Worm (Caenorhabditis elegans): ENCODE measurements around the gene F14F7.7.

The F14F7.7 gene

ce11 chrIII:13024281-13024680, 6.4 kb upstream of the F14F7.7 start, which contains the start of gene cyp-13A12:
Gene cyp-13A12, plus strand, starts transcription at chrIII:13024547.
- no peak for TF ChIP-seq syd-9 (tag; optimal IDR thresholded peaks at IDR 0.05)
- TF ChIP-seq rnt-1 (tag; optimal IDR thresholded peaks at IDR 0.05), result no peak
- TF ChIP-seq K02D7.2 (tag; optimal IDR thresholded peaks at IDR 0.05), result no peak
- no peak for TF ChIP-seq pros-1 (tag; optimal IDR thresholded peaks at IDR 0.05)
- TF ChIP-seq hlh-15 (tag; optimal IDR thresholded peaks at IDR 0.05), result no peak
- no peak for TF ChIP-seq ceh-45 (GFP tag; IDR thresholded peaks at IDR 0.05)
- no peak for TF ChIP-seq ceh-2 (tag; optimal IDR thresholded peaks at IDR 0.05)
- no peak for TF ChIP-seq unc-42 (tag; optimal IDR thresholded peaks at IDR 0.05)
- TF ChIP-seq lin-11 (tag; optimal IDR thresholded peaks at IDR 0.05), result no peak
- no peak for TF ChIP-seq Y22D7AL.16 (tag; optimal IDR thresholded peaks at IDR 0.05)
- no peak for TF ChIP-seq zip-5 (tag; optimal IDR thresholded peaks at IDR 0.05)
- no peak for TF ChIP-seq ceh-34 (tag; optimal IDR thresholded peaks at IDR 0.05)

- no peak for TF ChIP-seq gmeb-2 (tag; optimal IDR thresholded peaks at IDR 0.05)
- TF ChIP-seq unc-42 (tag; optimal IDR thresholded peaks at IDR 0.05), result no peak
- TF ChIP-seq ceh-9 (tag; optimal IDR thresholded peaks at IDR 0.05), result no peak
- TF ChIP-seq C38D4.7 (GFP tag; optimal IDR thresholded peaks at IDR 0.05), result no peak
- no peak for TF ChIP-seq sox-2 (GFP tag; IDR thresholded peaks at IDR 0.05)
- no peak for TF ChIP-seq pha-2 (tag; optimal IDR thresholded peaks at IDR 0.05)
These were observed 2.8 kb upstream of the F14F7.7 start for ce11 chrIII:13027949-13028348.

ce11 chrIII:13029608-13030007, 1.1 kb upstream of the F14F7.7 start, which contains the start of gene F14F7.4:
Gene F14F7.4, minus strand, starts transcription at chrIII:13029708.
- no peak for TF ChIP-seq odd-2 (tag; optimal IDR thresholded peaks at IDR 0.05)

ce11 chrIII:13031701-13032100, 997 bp downstream of the F14F7.7 start, which contains the start of gene F14F7.5:
Gene F14F7.5, plus strand, starts transcription at chrIII:13032001.
- TF ChIP-seq unc-42 (tag; optimal IDR thresholded peaks at IDR 0.05), result no peak
- no peak for TF ChIP-seq fax-1 (tag; optimal IDR thresholded peaks at IDR 0.05)
- no peak for TF ChIP-seq gmeb-2 (tag; optimal IDR thresholded peaks at IDR 0.05)
- TF ChIP-seq npax-4 (tag; optimal IDR thresholded peaks at IDR 0.05), result no peak
- no peak for TF ChIP-seq hlh-8 (tag; optimal IDR thresholded peaks at IDR 0.05)
- no peak for TF ChIP-seq lim-6 (tag; optimal IDR thresholded peaks at IDR 0.05)
- no peak for TF ChIP-seq hlh-6 (tag; optimal IDR thresholded peaks at IDR 0.05)
- TF ChIP-seq T23F11.4 (GFP tag; optimal IDR thresholded peaks at IDR 0.05), result no peak
- no peak for TF ChIP-seq ceh-22 (tag; optimal IDR thresholded peaks at IDR 0.05)
- TF ChIP-seq Y22D7AL.16 (tag; optimal IDR thresholded peaks at IDR 0.05), result no peak
- TF ChIP-seq hlh-15 (tag; optimal IDR thresholded peaks at IDR 0.05), result no peak
- no peak for TF ChIP-seq hlh-30 (tag; optimal IDR thresholded peaks at IDR 0.05; ENCODE audit: insufficient read depth)
- TF ChIP-seq ceh-2 (tag; optimal IDR thresholded peaks at IDR 0.05), result no peak
- no peak for TF ChIP-seq fkh-6 (tag; optimal IDR thresholded peaks at IDR 0.05)
- no peak for TF ChIP-seq unc-55 (GFP tag; optimal IDR thresholded peaks at IDR 0.05)

- TF ChIP-seq T23F11.4 (GFP tag; optimal IDR thresholded peaks at IDR 0.05) (no peak), ceh-45 (GFP tag; IDR thresholded peaks at IDR 0.05) (no peak), pqm-1 (tag; optimal IDR thresholded peaks at IDR 0.05) (no peak), ceh-9 (tag; optimal IDR thresholded peaks at IDR 0.05) (no peak), unc-3 (GFP tag; conservative IDR thresholded peaks at IDR 0.05) (no peak), unc-3 (tag; optimal IDR thresholded peaks at IDR 0.05) (no peak), gmeb-2 (tag; optimal IDR thresholded peaks at IDR 0.05) (peak; percentile 8), sdc-2 (tag; optimal IDR thresholded peaks at IDR 0.05) (peak; percentile 10), ceh-14 (tag; optimal IDR thresholded peaks at IDR 0.05) (no peak), fkh-10 (GFP tag; optimal IDR thresholded peaks at IDR 0.05) (no peak), fkh-6 (tag; optimal IDR thresholded peaks at IDR 0.05) (no peak), syd-9 (tag; optimal IDR thresholded peaks at IDR 0.05) (no peak), madf-2 (tag; optimal IDR thresholded peaks at IDR 0.05) (no peak), unc-86 (tag; optimal IDR thresholded peaks at IDR 0.05) (no peak), pha-4 (tag; optimal IDR thresholded peaks at IDR 0.05) (no peak), K02D7.2 (tag; optimal IDR thresholded peaks at IDR 0.05) (peak; percentile 83), C38D4.7 (GFP tag; optimal IDR thresholded peaks at IDR 0.05) (peak; percentile 13), ztf-16 (tag; optimal IDR thresholded peaks at IDR 0.05) (no peak), hlh-8 (tag; optimal IDR thresholded peaks at IDR 0.05) (no peak), ceh-22 (tag; optimal IDR thresholded peaks at IDR 0.05) (no peak), sox-4 (tag; optimal IDR thresholded peaks at IDR 0.05) (peak; percentile 39), ceh-31 (tag; optimal IDR thresholded peaks at IDR 0.05) (peak; percentile 15), nfya-1 (tag; optimal IDR thresholded peaks at IDR 0.05) (no peak), lim-6 (tag; optimal IDR thresholded peaks at IDR 0.05) (peak; percentile 44), ceh-19 (GFP tag; optimal IDR thresholded peaks at IDR 0.05) (no peak), ets-4 (tag; optimal IDR thresholded peaks at IDR 0.05) (no peak)
These were observed 1.8 kb downstream of the F14F7.7 start for ce11 chrIII:13032429-13033018.

Measured in whole organism, late embryonic.